Fruit fly (Drosophila melanogaster): ENCODE results near the gene CG7542.

dm6 chr3L:17566335-17567242, 17.0 kb downstream of the CG7542 start:
- TF ChIP-seq bab1 (GFP tag; optimal IDR thresholded peaks at IDR 0.05) (peak; percentile 36), CG12768 (GFP tag; optimal IDR thresholded peaks at IDR 0.05) (peak; percentile 75)
